Worm (Caenorhabditis elegans) whole organism, late embryonic: Measurements from ENCODE around the gene C49A9.3.

Source experiments
- K09A11.1 ChIP-seq: sonication (generic microtip); optimal IDR thresholded peaks from 2 replicates; lab custom pipeline; 2017; ENCODE audit warnings: antibody characterized with exemption, mild to moderate bottlenecking, missing genetic modification characterization, missing compliant biosample characterization; ENCODE audit not compliant: insufficient read depth
- ahr-1 ChIP-seq: sonication (generic microtip); optimal IDR thresholded peaks from 2 replicates; lab custom pipeline; 2016; ENCODE audit warnings: missing genetic modification characterization, missing compliant biosample characterization
- ceh-34 ChIP-seq: sonication (generic microtip); optimal IDR thresholded peaks from 2 replicates; lab custom pipeline; 2016; ENCODE audit warnings: mild to moderate bottlenecking, missing genetic modification characterization, missing compliant biosample characterization
- ceh-9 ChIP-seq: sonication (generic microtip); optimal IDR thresholded peaks from 2 replicates; lab custom pipeline; 2016; ENCODE audit warnings: mild to moderate bottlenecking, missing genetic modification characterization, inconsistent platforms, missing compliant biosample characterization
- elt-2 ChIP-seq: sonication (generic microtip); optimal IDR thresholded peaks from 2 replicates; lab custom pipeline; 2016; ENCODE audit warnings: missing genetic modification reagents, missing genetic modification characterization, missing compliant biosample characterization
- elt-4 ChIP-seq: sonication (generic microtip); optimal IDR thresholded peaks from 2 replicates; lab custom pipeline; 2016; ENCODE audit warnings: missing genetic modification characterization, missing compliant biosample characterization
- fax-1 ChIP-seq: sonication (generic microtip); optimal IDR thresholded peaks from 2 replicates; lab custom pipeline; 2016; ENCODE audit warnings: missing genotype, missing genetic modification characterization, missing compliant biosample characterization
- nfya-1 ChIP-seq: sonication (generic microtip); optimal IDR thresholded peaks from 2 replicates; lab custom pipeline; 2017; ENCODE audit warnings: missing genetic modification characterization, mild to moderate bottlenecking, missing compliant biosample characterization, antibody characterized with exemption, moderate library complexity
- nhr-11 ChIP-seq: fragments of 150-350 bp; optimal IDR thresholded peaks from 2 replicates; lab custom pipeline; 2014; ENCODE audit warnings: missing biosample characterization, missing genetic modification characterization
- nhr-232 ChIP-seq: sonication (generic microtip); optimal IDR thresholded peaks from 2 replicates; lab custom pipeline; 2016; ENCODE audit warnings: missing genetic modification characterization, missing compliant biosample characterization
- pha-4 ChIP-seq: fragments of 150-350 bp; optimal IDR thresholded peaks from 2 replicates; lab custom pipeline; 2018; ENCODE audit warnings: missing biosample characterization, missing genetic modification reagents, missing genetic modification characterization
- pqm-1 ChIP-seq: sonication (generic microtip); optimal IDR thresholded peaks from 2 replicates; lab custom pipeline; 2016; ENCODE audit warnings: missing genetic modification characterization, missing compliant biosample characterization
- sox-4 ChIP-seq: sonication (generic microtip); optimal IDR thresholded peaks from 2 replicates; lab custom pipeline; 2017; ENCODE audit warnings: mild to moderate bottlenecking, missing genetic modification characterization, inconsistent platforms, missing compliant biosample characterization

DNA sequence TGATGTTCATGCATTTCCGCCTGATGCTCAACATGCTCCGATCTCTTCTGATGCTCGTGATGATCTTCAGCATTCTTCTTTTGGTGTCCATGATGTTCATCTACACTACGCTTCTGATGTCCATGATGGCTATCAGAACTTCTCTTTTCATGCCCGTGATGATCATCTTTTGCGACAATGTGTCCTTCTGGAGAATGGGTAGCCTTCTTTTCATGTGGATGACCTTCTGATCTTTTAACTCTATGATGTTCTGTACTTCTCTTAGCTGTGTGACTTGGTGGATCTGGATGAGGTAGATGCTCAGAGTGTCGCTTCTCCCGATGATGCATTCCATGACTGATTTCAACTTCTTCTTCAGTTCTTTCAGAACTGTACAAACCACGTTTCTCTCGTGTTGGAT, 37.1 kb downstream of the C49A9.3 start:
- TF ChIP-seq ahr-1 (no peak), sox-4 (tag; lab: Kevin White, UChicago) (no peak), elt-4 (no peak), ceh-34 (tag; lab: Kevin White, UChicago) (no peak), nhr-232 (no peak), nhr-11 (tag; lab: Kevin White, UChicago) (no peak), pqm-1 (tag; lab: Kevin White, UChicago) (no peak), ceh-9 (tag; lab: Kevin White, UChicago) (no peak), pha-4 (no peak), fax-1 (no peak), K09A11.1 (no peak), elt-2 (tag; lab: Kevin White, UChicago) (no peak), nfya-1 (no peak)
